Worm (Caenorhabditis elegans): ENCODE data around the gene T09F5.20.

DNA sequence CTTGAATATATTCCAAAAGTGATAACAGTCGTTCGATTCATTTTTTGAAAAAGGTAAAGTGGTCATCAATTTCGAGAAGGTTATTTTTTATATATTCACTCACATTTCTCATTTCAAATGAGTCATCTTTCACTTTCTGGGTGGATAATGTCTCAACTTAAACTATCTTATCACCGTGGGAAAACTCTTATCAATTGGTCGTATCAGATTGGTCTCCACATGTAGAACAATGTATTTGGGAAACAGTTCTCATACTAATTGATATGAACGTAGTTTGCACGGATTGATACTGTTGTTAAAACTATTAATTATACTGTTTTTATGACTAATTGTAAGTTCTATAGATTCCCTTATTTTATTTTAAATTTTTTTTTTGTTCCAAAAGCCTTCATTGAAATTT is 13.9 kb downstream of the T09F5.20 start:
- TF ChIP-seq efl-3 (GFP tag; optimal IDR thresholded peaks at IDR 0.05) (no peak), aha-1 (tag; optimal IDR thresholded peaks at IDR 0.05) (no peak)
